Fruit fly (Drosophila melanogaster) whole organism, prepupa: ENCODE data around the gene Ppcs.
A peak's percentile ranks its signal among the peaks of the same experiment; 100 is the strongest.

ENCODE experiments used
- CG11762 ChIP-seq: fragments of 200-800 bp; sonication (Bioruptor generic); optimal IDR thresholded peaks from 3 replicates; lab custom pipeline; 2016; ENCODE audit warnings: missing biosample characterization, missing genetic modification characterization; ENCODE audit not compliant: insufficient read depth
- CG34406 ChIP-seq: fragments of 200-800 bp; sonication (Bioruptor generic); optimal IDR thresholded peaks from 3 replicates; lab custom pipeline; 2016; ENCODE audit warnings: missing biosample characterization, missing genetic modification characterization
- CG8632 ChIP-seq: fragments of 200-800 bp; sonication (Bioruptor generic); optimal IDR thresholded peaks from 3 replicates; lab custom pipeline; 2016; ENCODE audit warnings: missing biosample characterization, missing genetic modification characterization
- Eip75B ChIP-seq: fragments of 200-800 bp; sonication (Bioruptor generic); optimal IDR thresholded peaks from 3 replicates; lab custom pipeline; 2016; ENCODE audit warnings: missing biosample characterization, missing genetic modification characterization
- Eip78C ChIP-seq: fragments of 200-800 bp; sonication (Bioruptor generic); peaks from one replicate; lab custom pipeline; 2016; ENCODE audit warnings: missing biosample characterization, missing genetic modification characterization
- Hr38 ChIP-seq: sonication (Bioruptor generic); optimal IDR thresholded peaks from 2 replicates; lab custom pipeline; 2016; ENCODE audit warnings: missing biosample characterization, missing genetic modification characterization
- Lpt ChIP-seq: fragments of 200-800 bp; sonication (Bioruptor generic); optimal IDR thresholded peaks from 3 replicates; lab custom pipeline; 2016; ENCODE audit warnings: missing biosample characterization, missing genetic modification characterization
- Sox14 ChIP-seq: fragments of 200-800 bp; sonication (Bioruptor generic); optimal IDR thresholded peaks from 3 replicates; lab custom pipeline; 2016; ENCODE audit warnings: missing biosample characterization, missing genetic modification characterization
- acj6 ChIP-seq: fragments of 200-800 bp; sonication (Bioruptor generic); optimal IDR thresholded peaks from 3 replicates; lab custom pipeline; 2016; ENCODE audit warnings: missing biosample characterization, missing genetic modification characterization
- dsx ChIP-seq: fragments of 200-800 bp; optimal IDR thresholded peaks from 3 replicates; lab custom pipeline; 2019; ENCODE audit warnings: missing biosample characterization, mild to moderate bottlenecking, missing genetic modification characterization, moderate library complexity; ENCODE audit not compliant: poor library complexity, severe bottlenecking

Ppcs gene

DNA sequence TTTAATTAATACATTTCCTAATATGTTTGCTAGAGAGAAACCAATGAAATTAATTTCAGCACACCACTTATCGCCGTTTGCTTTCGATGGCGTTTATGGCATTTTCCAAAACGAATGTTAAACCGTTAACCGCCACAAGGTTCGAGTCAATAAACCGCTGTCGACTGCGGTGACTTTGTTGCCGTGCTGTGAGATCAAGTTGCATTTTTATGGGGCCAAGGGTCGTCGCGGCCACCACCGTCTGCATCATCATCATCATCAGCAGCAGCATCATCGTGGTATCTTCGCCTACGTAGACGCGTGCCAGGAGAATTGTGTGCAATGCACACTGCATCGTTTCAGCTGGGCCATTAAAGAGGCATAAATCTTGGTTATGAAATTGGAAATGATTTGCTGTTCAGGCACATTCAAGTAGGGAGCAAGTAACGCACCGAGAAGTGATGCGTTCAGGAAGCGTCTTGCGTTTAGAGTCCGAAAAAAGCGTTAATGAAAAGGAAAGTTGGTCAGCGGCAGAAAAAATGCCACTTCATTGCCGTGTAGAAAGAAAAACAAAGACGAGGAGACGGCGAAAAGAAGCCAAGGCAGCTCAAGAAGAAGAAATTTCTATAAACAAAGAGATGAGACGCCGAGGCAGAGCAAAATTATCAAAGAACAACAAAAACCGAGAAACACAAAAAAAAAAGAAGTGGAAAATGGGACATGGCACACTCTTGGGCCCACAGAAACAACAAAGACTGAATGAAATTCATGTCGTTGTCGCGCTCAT lies 56.5 kb downstream of the Ppcs start:
- peak; percentile 80 for TF ChIP-seq dsx
- no peak for TF ChIP-seq CG8632 (GFP tag; lab: Kevin White, UChicago)
- peak; percentile 50 for TF ChIP-seq Sox14
- no peak for TF ChIP-seq Lpt (GFP tag; lab: Kevin White, UChicago)
- TF ChIP-seq Eip78C: no peak
- TF ChIP-seq CG11762 (GFP tag; lab: Kevin White, UChicago): no peak
- no peak for TF ChIP-seq acj6 (GFP tag; lab: Kevin White, UChicago)
- no peak for TF ChIP-seq Hr38 (GFP tag; lab: Kevin White, UChicago)
- no peak for TF ChIP-seq Eip75B (GFP tag; lab: Kevin White, UChicago)
- TF ChIP-seq CG34406: no peak
